Worm (Caenorhabditis elegans): ENCODE data around the gene C16C4.1.

DNA sequence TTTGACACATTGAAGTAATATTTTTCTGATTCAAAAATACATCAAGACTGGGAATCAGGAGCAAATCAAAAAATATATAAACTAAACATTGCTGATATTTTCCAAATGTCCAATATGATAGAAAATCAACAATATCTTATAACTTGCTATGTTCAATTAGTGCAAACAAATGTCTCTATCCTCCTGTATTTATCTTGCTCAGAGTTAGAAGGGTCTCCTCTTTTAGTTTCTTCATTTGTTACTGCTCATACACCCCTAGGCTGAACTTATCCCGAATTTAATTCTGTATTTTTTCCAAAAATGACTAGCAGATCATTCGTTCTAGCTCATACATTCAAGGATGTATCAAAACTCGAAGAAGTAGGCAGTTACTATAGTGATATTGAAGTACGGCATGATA, 8.0 kb downstream of the C16C4.1 start, which contains the start of gene math-23:
- TF ChIP-seq sem-4 (tag; optimal IDR thresholded peaks at IDR 0.05) = no peak
- no peak for TF ChIP-seq skn-1 (tag; optimal IDR thresholded peaks at IDR 0.05)
- TF ChIP-seq aly-2 (tag; optimal IDR thresholded peaks at IDR 0.05) = no peak
- no peak for TF ChIP-seq ZK546.5 (tag; optimal IDR thresholded peaks at IDR 0.05)
- no peak for TF ChIP-seq unc-39 (tag; optimal IDR thresholded peaks at IDR 0.05)
- no peak for TF ChIP-seq ztf-11 (tag; optimal IDR thresholded peaks at IDR 0.05)
- no peak for TF ChIP-seq ztf-4 (tag; optimal IDR thresholded peaks at IDR 0.05)
- no peak for TF ChIP-seq crh-2 (tag; optimal IDR thresholded peaks at IDR 0.05)
